Worm (Caenorhabditis elegans): Measurements from ENCODE around the gene zhp-4.

ce11 chrV:19059873-19060272 lies 41.7 kb downstream of the zhp-4 start, which contains the start of gene twk-46:
- TF ChIP-seq him-1 (tag; optimal IDR thresholded peaks at IDR 0.05) (no peak), W03F9.2 (tag; optimal IDR thresholded peaks at IDR 0.05) (no peak), dao-5 (tag; optimal IDR thresholded peaks at IDR 0.05) (no peak)
